Worm (Caenorhabditis elegans) whole organism, midembryonic: Measurements from ENCODE around the gene panl-2.

ENCODE experiments used
- cog-1 ChIP-seq: sonication (generic microtip); optimal IDR thresholded peaks from 2 replicates; lab custom pipeline; 2016; ENCODE audit warnings: missing genetic modification characterization, missing compliant biosample characterization
- flt-1 ChIP-seq: fragments of 200-800 bp; sonication (Bioruptor generic); IDR thresholded peaks from 2 replicates; pipeline ENCODE4 v1.3.6; 2022; ENCODE audit warnings: missing genetic modification characterization, missing compliant biosample characterization
- med-1 ChIP-seq: sonication (generic microtip); optimal IDR thresholded peaks from 2 replicates; lab custom pipeline; 2017; ENCODE audit warnings: missing genetic modification characterization, mild to moderate bottlenecking, missing compliant biosample characterization, antibody characterized with exemption, missing genetic modification reagents; ENCODE audit not compliant: insufficient read depth
- ref-1 ChIP-seq: fragments of 200-800 bp; sonication (Bioruptor generic); conservative IDR thresholded peaks from 2 replicates; pipeline ENCODE4 v1.3.6; 2022; ENCODE audit warnings: missing genetic modification reagents, missing genetic modification characterization, missing compliant biosample characterization
- ztf-23 ChIP-seq: fragments of 200-800 bp; sonication (Bioruptor generic); IDR thresholded peaks from 2 replicates; pipeline ENCODE4 v1.3.6; 2022; ENCODE audit warnings: missing genetic modification reagents, missing genetic modification characterization, missing compliant biosample characterization

- TF ChIP-seq flt-1 (GFP tag; lab: Robert Waterston, UW) = no peak
- TF ChIP-seq ref-1 (GFP tag; lab: Robert Waterston, UW) = no peak
- no peak for TF ChIP-seq ztf-23
- no peak for TF ChIP-seq med-1 (GFP tag; lab: Kevin White, UChicago)
- no peak for TF ChIP-seq cog-1 (tag; lab: Kevin White, UChicago)
Observed at ce11 chrIII:7008836-7009235, 40.9 kb upstream of the panl-2 start, which contains the start of gene lgc-38.
